Fruit fly (Drosophila melanogaster): ENCODE measurements around the gene CG10565.

Gene CG10565

dm6 chr3L:21172527-21173253 is 36.5 kb upstream of the CG10565 start, which contains the start of the genes chb and AsnS (continued):
- TF ChIP-seq sima (GFP tag; optimal IDR thresholded peaks at IDR 0.05) (peak; percentile 27), Deaf1 (tag; optimal IDR thresholded peaks at IDR 0.05) (no peak), Gug (GFP tag; IDR thresholded peaks at IDR 0.05) (peak; percentile 61; the same call in 3 of the 4 replicates), CG15601 (tag; optimal IDR thresholded peaks at IDR 0.05) (peak; percentile 51), pfk (GFP tag; optimal IDR thresholded peaks at IDR 0.05) (no peak), eyg (GFP tag; optimal IDR thresholded peaks at IDR 0.05) (peak; percentile 29), Hr51 (GFP tag; optimal IDR thresholded peaks at IDR 0.05) (peak; percentile 52 to 97), Bteb2 (GFP tag; optimal IDR thresholded peaks at IDR 0.05) (peak; percentile 88), otp (GFP tag; IDR thresholded peaks at IDR 0.05) (peak; percentile 87), NC2α (GFP tag; optimal IDR thresholded peaks at IDR 0.05) (peak; percentile 20), CG17361 (GFP tag; IDR thresholded peaks at IDR 0.05) (peak; percentile 92), Hr78 (GFP tag; optimal IDR thresholded peaks at IDR 0.05) (peak in 1 of 2 experiments; percentile 51), wor (GFP tag; IDR thresholded peaks at IDR 0.05) (peak; percentile 85), MESR4 (GFP tag; optimal IDR thresholded peaks at IDR 0.05) (peak; percentile 30), CG10147 (GFP tag; optimal IDR thresholded peaks at IDR 0.05) (peak; percentile 87), MBD-R2 (GFP tag; IDR thresholded peaks at IDR 0.05) (peak; percentile 52), crp (GFP tag; optimal IDR thresholded peaks at IDR 0.05) (peak in 1 of 2 experiments; percentile 77), sens-2 (GFP tag; IDR thresholded peaks at IDR 0.05) (peak; percentile 66), vfl (GFP tag; optimal IDR thresholded peaks at IDR 0.05) (peak; percentile 39), lbe (GFP tag; optimal IDR thresholded peaks at IDR 0.05) (peak; percentile 72), Optix (GFP tag; IDR thresholded peaks at IDR 0.05) (no peak), CG8944 (GFP tag; optimal IDR thresholded peaks at IDR 0.05) (peak; percentile 59), Xbp1 (GFP tag; optimal IDR thresholded peaks at IDR 0.05) (peak; percentile 86), ato (GFP tag; IDR thresholded peaks at IDR 0.05; ENCODE audit: partially characterized antibody) (no peak), dati (GFP tag; IDR thresholded peaks at IDR 0.05) (peak; percentile 44; the same call in 1 of the 2 replicates), CG10321 (GFP tag; IDR thresholded peaks at IDR 0.05) (peak; percentile 76), row (GFP tag; IDR thresholded peaks at IDR 0.05) (peak; percentile 96), sqz (GFP tag; optimal IDR thresholded peaks at IDR 0.05) (peak; percentile 69), CG7372 (GFP tag; IDR thresholded peaks at IDR 0.05) (peak; percentile 91), Camta (GFP tag; optimal IDR thresholded peaks at IDR 0.05) (peak; percentile 81), gsb (GFP tag; IDR thresholded peaks at IDR 0.05) (peak; percentile 90), gfzf (GFP tag; optimal IDR thresholded peaks at IDR 0.05) (no peak), CG18619 (GFP tag; optimal IDR thresholded peaks at IDR 0.05) (peak; percentile 85), NC2β (GFP tag; optimal IDR thresholded peaks at IDR 0.05) (peak; percentile 28), Nf-YC (tag; optimal IDR thresholded peaks at IDR 0.05) (peak; percentile 53), phol (tag; optimal IDR thresholded peaks at IDR 0.05) (peak; percentile 91), D19B (GFP tag; optimal IDR thresholded peaks at IDR 0.05) (peak; percentile 68), CG4360 (GFP tag; IDR thresholded peaks at IDR 0.05) (0 out of 2 replicates have a peak, but pooled peaks have one; percentile 29), onecut (GFP tag; IDR thresholded peaks at IDR 0.05) (peak; percentile 80), Fer3 (tag; optimal IDR thresholded peaks at IDR 0.05) (peak; percentile 96), CG11696 (GFP tag; IDR thresholded peaks at IDR 0.05) (peak; percentile 82), CG11456 (GFP tag; IDR thresholded peaks at IDR 0.05) (peak; percentile 91), CG1792 (GFP tag; optimal IDR thresholded peaks at IDR 0.05) (peak; percentile 48), Mad (GFP tag; optimal IDR thresholded peaks at IDR 0.05) (peak; percentile 32), exex (tag; optimal IDR thresholded peaks at IDR 0.05) (peak; percentile 67), Dip2 (GFP tag; IDR thresholded peaks at IDR 0.05) (no peak), corto (GFP tag; optimal IDR thresholded peaks at IDR 0.05) (peak; percentile 48), fd3F (GFP tag; optimal IDR thresholded peaks at IDR 0.05) (peak; percentile 95), CG2116 (GFP tag; optimal IDR thresholded peaks at IDR 0.05) (peak; percentile 49)

Measured in whole organism, embryonic.